Worm (Caenorhabditis elegans) whole organism, L4 larva: Measurements from ENCODE around the gene scl-8.
A peak's percentile ranks its signal among the peaks of the same experiment; 100 is the strongest.

Experiments
- F26F4.8 ChIP-seq: fragments of 200-800 bp; sonication (Bioruptor generic); conservative IDR thresholded peaks from 2 replicates; pipeline ENCODE4 v1.3.6; 2022; ENCODE audit warnings: missing genetic modification characterization, missing compliant biosample characterization
- F37D6.2 ChIP-seq: sonication (generic microtip); optimal IDR thresholded peaks from 2 replicates; lab custom pipeline; 2016; ENCODE audit warnings: mild to moderate bottlenecking, missing genetic modification characterization, missing compliant biosample characterization
- R02D3.7 ChIP-seq: fragments of 150-350 bp; sonication (generic microtip); optimal IDR thresholded peaks from 3 replicates; lab custom pipeline; 2014; ENCODE audit warnings: missing biosample characterization, missing genetic modification characterization
- T20F7.1 ChIP-seq: fragments of 200-800 bp; sonication (Bioruptor generic); optimal IDR thresholded peaks from 2 replicates; lab custom pipeline; 2018; ENCODE audit warnings: mild to moderate bottlenecking, missing genetic modification characterization, missing compliant biosample characterization
- T26A8.4 ChIP-seq: fragments of 200-800 bp; sonication (Bioruptor generic); IDR thresholded peaks from 2 replicates; pipeline ENCODE4 v1.3.6; 2022; ENCODE audit warnings: missing genetic modification characterization, missing compliant biosample characterization
- Y48G9A.11 ChIP-seq: fragments of 200-800 bp; sonication (Bioruptor generic); IDR thresholded peaks from 2 replicates; pipeline ENCODE4 v1.3.6; 2022; ENCODE audit warnings: missing genetic modification reagents, missing genetic modification characterization, missing compliant biosample characterization
- ZK546.5 ChIP-seq, 2 experiments: sonication (generic microtip); optimal IDR thresholded peaks; 2 replicates each; lab custom pipeline; 2017; ENCODE audit warnings: missing biosample characterization in 2 of 2, missing genetic modification characterization in 2 of 2
- arid-1 ChIP-seq: fragments of 200-800 bp; sonication (Bioruptor generic); conservative IDR thresholded peaks from 2 replicates; pipeline ENCODE4 v1.3.6; 2022; ENCODE audit warnings: missing genetic modification reagents, missing genetic modification characterization, missing compliant biosample characterization
- ceh-62 ChIP-seq: sonication (generic microtip); optimal IDR thresholded peaks from 2 replicates; lab custom pipeline; 2017; ENCODE audit warnings: missing biosample characterization, missing genetic modification characterization
- daf-8 ChIP-seq: fragments of 200-800 bp; sonication (Bioruptor generic); IDR thresholded peaks from 2 replicates; pipeline ENCODE4 v1.3.6; 2022; ENCODE audit warnings: missing genetic modification characterization, missing compliant biosample characterization
- dmd-6 ChIP-seq: fragments of 200-800 bp; sonication (Bioruptor generic); IDR thresholded peaks from 2 replicates; pipeline ENCODE4 v1.3.6; 2022; ENCODE audit warnings: missing genetic modification reagents, missing genetic modification characterization, missing compliant biosample characterization
- egl-27 ChIP-seq: sonication (generic microtip); optimal IDR thresholded peaks from 3 replicates; lab custom pipeline; 2017; ENCODE audit warnings: missing biosample characterization, missing genetic modification reagents, missing genetic modification characterization
- egl-43 ChIP-seq: fragments of 200-800 bp; sonication (Bioruptor generic); IDR thresholded peaks from 2 replicates; pipeline ENCODE4 v1.3.6; 2022; ENCODE audit warnings: missing genetic modification reagents, missing genetic modification characterization, missing compliant biosample characterization
- fos-1 ChIP-seq: fragments of 150-350 bp; optimal IDR thresholded peaks from 2 replicates; lab custom pipeline; 2014; ENCODE audit warnings: missing biosample characterization, missing genetic modification characterization
- gei-8 ChIP-seq: fragments of 200-800 bp; sonication (Bioruptor generic); optimal IDR thresholded peaks from 2 replicates; lab custom pipeline; 2018; ENCODE audit warnings: mild to moderate bottlenecking, missing genetic modification characterization, missing compliant biosample characterization
- hif-1 ChIP-seq, 2 experiments: sonication (generic microtip); optimal IDR thresholded peaks; 2 replicates each; lab custom pipeline; 2016 to 2017; ENCODE audit warnings: missing compliant biosample characterization in 2 of 2, missing genetic modification characterization in 2 of 2, missing genetic modification reagents in 2 of 2, missing genotype in 2 of 2, mild to moderate bottlenecking in 1 of 2
- hlh-11 ChIP-seq: fragments of 200-800 bp; sonication (Bioruptor generic); optimal IDR thresholded peaks from 2 replicates; lab custom pipeline; 2018; ENCODE audit warnings: mild to moderate bottlenecking, missing genetic modification characterization, missing compliant biosample characterization
- hlh-30 ChIP-seq: sonication (generic microtip); optimal IDR thresholded peaks from 2 replicates; lab custom pipeline; 2017; ENCODE audit warnings: antibody characterized with exemption, mild to moderate bottlenecking, missing genetic modification characterization, missing compliant biosample characterization; ENCODE audit not compliant: insufficient read depth
- hmg-1.1 ChIP-seq: fragments of 200-800 bp; sonication (Bioruptor generic); IDR thresholded peaks from 2 replicates; pipeline ENCODE4 v1.3.6; 2022; ENCODE audit warnings: missing genetic modification reagents, missing genetic modification characterization, missing compliant biosample characterization
- lin-1 ChIP-seq: fragments of 200-800 bp; sonication (Bioruptor generic); IDR thresholded peaks from 2 replicates; pipeline ENCODE4 v1.3.6; 2022; ENCODE audit warnings: missing genetic modification reagents, missing genetic modification characterization, missing compliant biosample characterization
- lin-13 ChIP-seq: fragments of 150-350 bp; optimal IDR thresholded peaks from 2 replicates; lab custom pipeline; 2014; ENCODE audit warnings: missing biosample characterization, missing genetic modification reagents, missing genetic modification characterization
- lir-3 ChIP-seq: sonication (generic microtip); optimal IDR thresholded peaks from 2 replicates; lab custom pipeline; 2016; ENCODE audit warnings: mild to moderate bottlenecking, missing genetic modification characterization, missing compliant biosample characterization
- madf-9 ChIP-seq: fragments of 200-800 bp; sonication (Bioruptor generic); conservative IDR thresholded peaks from 2 replicates; pipeline ENCODE4 v1.3.6; 2022; ENCODE audit warnings: missing genetic modification reagents, missing genetic modification characterization, missing compliant biosample characterization
- mdl-1 ChIP-seq, 2 experiments: fragments of 150-350 bp in 1 of 2; sonication (generic microtip) in 1 of 2; optimal IDR thresholded peaks; 2 replicates each; lab custom pipeline; 2014 to 2017; ENCODE audit warnings: missing biosample characterization in 2 of 2, missing genetic modification characterization in 2 of 2
- mep-1 ChIP-seq: fragments of 150-350 bp; sonication (generic microtip); optimal IDR thresholded peaks from 3 replicates; lab custom pipeline; 2014; ENCODE audit warnings: missing biosample characterization, missing genetic modification characterization
- mxl-2 ChIP-seq: fragments of 200-800 bp; sonication (Bioruptor generic); conservative IDR thresholded peaks from 2 replicates; pipeline ENCODE4 v1.3.6; 2022; ENCODE audit warnings: missing genetic modification reagents, missing genetic modification characterization, missing compliant biosample characterization
- mxl-3 ChIP-seq: fragments of 200-800 bp; sonication (Bioruptor generic); optimal IDR thresholded peaks from 2 replicates; lab custom pipeline; 2018; ENCODE audit warnings: mild to moderate bottlenecking, missing genetic modification characterization, missing compliant biosample characterization
- nhr-237 ChIP-seq: sonication (generic microtip); optimal IDR thresholded peaks from 2 replicates; lab custom pipeline; 2017; ENCODE audit warnings: missing biosample characterization, missing genetic modification characterization
- nhr-25 ChIP-seq: sonication (generic microtip); optimal IDR thresholded peaks from 2 replicates; lab custom pipeline; 2017; ENCODE audit warnings: missing genetic modification characterization, mild to moderate bottlenecking, missing compliant biosample characterization, antibody characterized with exemption, moderate library complexity, borderline replicate concordance; ENCODE audit not compliant: insufficient read depth
- nhr-28 ChIP-seq: fragments of 150-350 bp; optimal IDR thresholded peaks from 2 replicates; lab custom pipeline; 2014; ENCODE audit warnings: missing biosample characterization, missing genetic modification characterization
- nhr-42 ChIP-seq: fragments of 200-800 bp; sonication (Bioruptor generic); IDR thresholded peaks from 2 replicates; pipeline ENCODE4 v1.3.6; 2022; ENCODE audit warnings: missing genetic modification characterization, missing compliant biosample characterization
- nhr-48 ChIP-seq: sonication (generic microtip); optimal IDR thresholded peaks from 2 replicates; lab custom pipeline; 2016; ENCODE audit warnings: mild to moderate bottlenecking, missing genetic modification characterization, missing compliant biosample characterization
- nhr-6 ChIP-seq: fragments of 150-350 bp; optimal IDR thresholded peaks from 2 replicates; lab custom pipeline; 2014; ENCODE audit warnings: missing biosample characterization, missing genetic modification characterization
- nhr-77 ChIP-seq: fragments of 150-350 bp; optimal IDR thresholded peaks from 2 replicates; lab custom pipeline; 2014; ENCODE audit warnings: missing biosample characterization, missing genetic modification characterization
- php-3 ChIP-seq: fragments of 200-800 bp; sonication (Bioruptor generic); IDR thresholded peaks from 2 replicates; pipeline ENCODE4 v1.3.6; 2022; ENCODE audit warnings: missing genetic modification reagents, missing genetic modification characterization, missing compliant biosample characterization
- pqm-1 ChIP-seq: sonication (generic microtip); optimal IDR thresholded peaks from 2 replicates; lab custom pipeline; 2017; ENCODE audit warnings: missing biosample characterization, missing genetic modification characterization
- rbr-2 ChIP-seq: sonication (generic microtip); optimal IDR thresholded peaks from 2 replicates; lab custom pipeline; 2016; ENCODE audit warnings: missing genotype, missing genetic modification characterization, missing compliant biosample characterization
- saeg-2 ChIP-seq: fragments of 200-800 bp; sonication (Bioruptor generic); IDR thresholded peaks from 2 replicates; pipeline ENCODE4 v1.3.6; 2022; ENCODE audit warnings: missing genetic modification reagents, missing genetic modification characterization, missing compliant biosample characterization
- sdz-12 ChIP-seq: fragments of 200-800 bp; sonication (Bioruptor generic); optimal IDR thresholded peaks from 2 replicates; lab custom pipeline; 2018; ENCODE audit warnings: mild to moderate bottlenecking, missing genetic modification characterization, missing compliant biosample characterization
- set-16 ChIP-seq: fragments of 200-800 bp; sonication (Bioruptor generic); IDR thresholded peaks from 2 replicates; pipeline ENCODE4 v1.3.6; 2022; ENCODE audit warnings: missing genetic modification reagents, missing genetic modification characterization, missing compliant biosample characterization
- spr-3 ChIP-seq: fragments of 200-800 bp; sonication (Bioruptor generic); optimal IDR thresholded peaks from 2 replicates; lab custom pipeline; 2018; ENCODE audit warnings: mild to moderate bottlenecking, missing genetic modification characterization, missing compliant biosample characterization
- unc-62 ChIP-seq, 3 experiments: fragments of 150-350 bp in 1 of 3; sonication (generic microtip); optimal IDR thresholded peaks in 2 of 3; peaks in 1 of 3; 1 replicate in 1 of 3; 2 replicates in 2 of 3; lab custom pipeline; 2014 to 2017; ENCODE audit warnings: missing biosample characterization in 3 of 3, missing genetic modification characterization in 3 of 3, missing genetic modification reagents in 3 of 3, missing genotype in 1 of 3
- vab-7 ChIP-seq: fragments of 200-800 bp; sonication (Bioruptor generic); IDR thresholded peaks from 2 replicates; pipeline ENCODE4 v1.3.6; 2022; ENCODE audit warnings: missing genetic modification reagents, missing genetic modification characterization, missing compliant biosample characterization
- zfp-3 ChIP-seq: fragments of 200-800 bp; sonication (Bioruptor generic); conservative IDR thresholded peaks from 2 replicates; pipeline ENCODE4 v1.3.6; 2022; ENCODE audit warnings: missing genetic modification reagents, missing genetic modification characterization, missing compliant biosample characterization
- ztf-11 ChIP-seq: fragments of 150-350 bp; optimal IDR thresholded peaks from 2 replicates; lab custom pipeline; 2014; ENCODE audit warnings: missing biosample characterization, missing genetic modification characterization

Gene scl-8

DNA sequence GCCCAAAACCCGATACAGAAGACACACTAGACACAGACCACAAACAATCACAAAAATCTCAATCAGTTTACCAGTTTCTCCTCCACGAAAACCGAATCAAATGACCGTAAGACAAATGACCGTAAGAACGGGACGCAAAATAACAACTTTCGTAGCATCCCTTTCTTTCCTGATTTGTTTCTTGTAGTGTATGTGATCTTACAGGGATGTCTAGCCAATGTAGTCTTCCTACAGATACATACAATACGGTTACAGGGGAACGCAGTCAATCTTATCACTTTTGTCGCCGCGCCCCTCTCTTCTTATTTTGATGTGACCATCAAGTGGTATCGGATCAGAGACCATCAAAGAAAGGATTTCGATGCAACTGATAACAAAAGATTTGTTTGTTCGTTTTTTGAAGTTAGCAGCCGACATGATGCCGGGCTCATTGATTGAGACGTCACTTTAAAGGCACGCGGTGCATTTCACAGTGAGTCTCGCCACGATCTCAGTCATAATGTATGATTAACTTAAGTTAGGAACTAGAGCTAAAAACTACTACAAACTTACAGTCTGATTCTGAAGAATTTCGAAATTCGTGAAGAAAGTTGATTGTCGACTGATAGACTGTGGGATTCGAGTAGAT, 4.2 kb downstream of the scl-8 start:
- TF ChIP-seq nhr-77 (tag; lab: Kevin White, UChicago) (peak; percentile 62), mxl-3 (GFP tag; lab: Kevin White, UChicago) (peak; percentile 9), hlh-30 (tag; lab: Kevin White, UChicago) (peak; percentile 25), hlh-11 (tag; lab: Kevin White, UChicago) (peak; percentile 58), pqm-1 (tag; lab: Kevin White, UChicago) (no peak), dmd-6 (GFP tag; lab: Robert Waterston, UW) (0 out of 2 replicates have a peak, but pooled peaks have one; percentile 9), sdz-12 (GFP tag; lab: Kevin White, UChicago) (no peak), mdl-1 (tag; optimal IDR thresholded peaks at IDR 0.05; lab: Kevin White, UChicago) (peak in 1 of 2 experiments; percentile 47), nhr-28 (tag; lab: Kevin White, UChicago) (peak; percentile 100), lin-1 (GFP tag; lab: Robert Waterston, UW) (no peak), unc-62 (GFP tag; optimal IDR thresholded peaks at IDR 0.05 in 1 of 2; lab: Kevin White, UChicago) (peak in 1 of 2 experiments; percentile 80), unc-62 (tag; optimal IDR thresholded peaks at IDR 0.05; lab: Kevin White, UChicago) (no peak), spr-3 (GFP tag; lab: Kevin White, UChicago) (no peak)

DNA sequence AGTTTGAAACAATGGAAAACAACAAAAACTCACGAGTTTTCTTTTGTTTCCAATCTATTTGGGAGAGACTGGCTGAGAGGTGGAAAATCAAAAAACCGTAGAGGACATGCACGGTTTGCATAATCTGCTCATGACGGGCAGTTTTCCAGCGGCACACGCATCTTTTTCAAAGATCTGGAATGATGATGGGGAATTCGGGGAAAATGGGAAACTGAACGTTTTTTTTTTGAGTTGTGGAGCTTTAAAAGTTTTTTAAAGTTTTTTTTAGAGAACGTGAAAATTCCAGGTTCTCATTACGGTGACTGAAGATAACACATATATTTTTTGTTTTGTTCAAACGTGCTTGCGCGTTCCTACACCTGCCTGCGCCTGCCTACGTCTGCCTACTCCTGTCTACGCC, 5.1 kb downstream of the scl-8 start, which contains the start of gene C39E9.7:
C39E9.7 (minus strand) TSS at position 101 of the 400 bp plus-strand sequence.
- TF ChIP-seq zfp-3 (GFP tag; lab: Robert Waterston, UW) (no peak), ZK546.5 (tag; optimal IDR thresholded peaks at IDR 0.05; lab: Kevin White, UChicago) (no peak), mxl-2 (GFP tag; lab: Robert Waterston, UW) (no peak), rbr-2 (no peak), daf-8 (no peak), ceh-62 (tag; lab: Kevin White, UChicago) (no peak), nhr-48 (tag; lab: Kevin White, UChicago) (no peak)

DNA sequence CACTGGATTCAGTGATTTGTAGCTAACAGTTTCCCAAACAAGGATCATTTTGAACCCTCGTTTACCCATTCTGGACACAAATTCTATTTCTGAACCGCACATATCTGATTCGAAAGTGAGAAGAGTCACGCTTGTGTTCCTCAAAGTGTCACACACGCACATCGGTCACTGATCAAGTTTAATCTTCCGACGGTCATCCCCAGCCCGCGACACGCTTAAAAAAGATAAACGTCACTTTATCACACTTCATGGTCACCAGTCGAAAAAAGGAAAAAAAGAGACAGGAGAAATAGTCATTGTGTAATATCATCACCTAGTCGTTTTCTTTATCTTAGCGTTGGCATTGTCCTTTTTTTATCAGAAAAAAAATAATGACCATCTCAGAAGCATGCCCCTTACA, 6.1 kb downstream of the scl-8 start:
- TF ChIP-seq unc-62 (GFP tag; optimal IDR thresholded peaks at IDR 0.05 in 1 of 2; lab: Kevin White, UChicago) (peak in 1 of 2 experiments; percentile 25), unc-62 (tag; optimal IDR thresholded peaks at IDR 0.05; lab: Kevin White, UChicago) (no peak), nhr-237 (tag; lab: Kevin White, UChicago) (no peak), madf-9 (GFP tag; lab: Robert Waterston, UW) (no peak), nhr-42 (GFP tag; lab: Robert Waterston, UW) (no peak), mep-1 (tag; lab: Kevin White, UChicago) (no peak), Y48G9A.11 (GFP tag; lab: Robert Waterston, UW) (no peak), php-3 (GFP tag; lab: Robert Waterston, UW) (no peak), hmg-1.1 (GFP tag; lab: Robert Waterston, UW) (no peak), vab-7 (GFP tag; lab: Robert Waterston, UW) (no peak), ztf-11 (tag; lab: Kevin White, UChicago) (no peak), F26F4.8 (no peak), arid-1 (GFP tag; lab: Robert Waterston, UW) (no peak), set-16 (GFP tag; lab: Robert Waterston, UW) (no peak), R02D3.7 (tag; lab: Kevin White, UChicago) (no peak), mxl-3 (GFP tag; lab: Kevin White, UChicago) (peak; percentile 70), T20F7.1 (GFP tag; lab: Kevin White, UChicago) (no peak), hlh-11 (tag; lab: Kevin White, UChicago) (peak; percentile 83), F37D6.2 (tag; lab: Kevin White, UChicago) (no peak), sdz-12 (GFP tag; lab: Kevin White, UChicago) (no peak), saeg-2 (no peak), lir-3 (tag; lab: Kevin White, UChicago) (no peak), nhr-6 (tag; lab: Kevin White, UChicago) (no peak), gei-8 (GFP tag; lab: Kevin White, UChicago) (no peak), T26A8.4 (GFP tag; lab: Robert Waterston, UW) (no peak), egl-43 (no peak), egl-27 (tag; lab: Kevin White, UChicago) (no peak), hif-1 (tag; optimal IDR thresholded peaks at IDR 0.05; lab: Kevin White, UChicago) (no peak), fos-1 (tag; lab: Kevin White, UChicago) (no peak), nhr-25 (peak; percentile 52), hlh-30 (tag; lab: Kevin White, UChicago) (peak; percentile 83), lin-13 (GFP tag; lab: Kevin White, UChicago) (no peak), nhr-48 (tag; lab: Kevin White, UChicago) (peak; percentile 79)
